Worm (Caenorhabditis elegans): ENCODE results near the gene txt-2.
A peak's percentile ranks its signal among the peaks of the same experiment; 100 is the strongest.

The txt-2 gene

ce11 chrV:189436-189835, 50.9 kb downstream of the txt-2 start:
- TF ChIP-seq mec-3 (tag; optimal IDR thresholded peaks at IDR 0.05; ENCODE audit: borderline replicate concordance) (peak; percentile 66), fkh-6 (tag; optimal IDR thresholded peaks at IDR 0.05) (no peak), elt-4 (tag; optimal IDR thresholded peaks at IDR 0.05) (peak; percentile 76)

All from whole organism, late embryonic.